Worm (Caenorhabditis elegans) whole organism, L4/young adult: Measurements from ENCODE around the gene W02C12.2.

ENCODE experiments used
- W03F9.2 ChIP-seq: fragments of 150-350 bp; optimal IDR thresholded peaks from 2 replicates; lab custom pipeline; 2014; ENCODE audit warnings: missing biosample characterization, missing genetic modification characterization
- dao-5 ChIP-seq: sonication (generic microtip); optimal IDR thresholded peaks from 2 replicates; lab custom pipeline; 2016; ENCODE audit warnings: missing genotype, missing genetic modification characterization, moderate library complexity, missing compliant biosample characterization
- him-1 ChIP-seq: sonication (generic microtip); optimal IDR thresholded peaks from 2 replicates; lab custom pipeline; 2016; ENCODE audit warnings: missing genotype, missing genetic modification reagents, missing genetic modification characterization, missing compliant biosample characterization

ce11 chrIV:3993292-3993691, 14.5 kb downstream of the W02C12.2 start, which contains the start of gene F47C12.6:
- TF ChIP-seq dao-5 (tag; lab: Kevin White, UChicago) (no peak), W03F9.2 (tag; lab: Kevin White, UChicago) (no peak), him-1 (tag; lab: Kevin White, UChicago) (no peak)
